Worm (Caenorhabditis elegans): ENCODE results near the gene F42C5.6.

Gene F42C5.6

ce11 chrIV:7316613-7317153 lies 7.8 kb upstream of the F42C5.6 start, which contains the start of gene F42C5.9 (continued):
- peak; percentile 95 for TF ChIP-seq pbrm-1 (GFP tag; IDR thresholded peaks at IDR 0.05)
- TF ChIP-seq dpl-1 (GFP tag; optimal IDR thresholded peaks at IDR 0.05) = no peak
- TF ChIP-seq sdz-38 (tag; optimal IDR thresholded peaks at IDR 0.05) = no peak
- TF ChIP-seq ceh-27 (GFP tag; optimal IDR thresholded peaks at IDR 0.05) = no peak
- no peak for TF ChIP-seq F52B5.7 (tag; optimal IDR thresholded peaks at IDR 0.05)
- TF ChIP-seq aptf-3 (GFP tag; IDR thresholded peaks at IDR 0.05) = no peak
- TF ChIP-seq ztf-18 (tag; optimal IDR thresholded peaks at IDR 0.05) = peak; percentile 56
- no peak; the same call in 1 of the 2 replicates for TF ChIP-seq hsf-1 (GFP tag; IDR thresholded peaks at IDR 0.05)
- TF ChIP-seq snpc-4 (GFP tag; optimal IDR thresholded peaks at IDR 0.05) = peak; percentile 96
- peak; percentile 96 to 98 (median 98) for TF ChIP-seq snpc-4 (tag; optimal IDR thresholded peaks at IDR 0.05)
- TF ChIP-seq madf-8 (GFP tag; conservative IDR thresholded peaks at IDR 0.05) = peak; percentile 98
- TF ChIP-seq madf-10 (tag; optimal IDR thresholded peaks at IDR 0.05) = no peak
- peak; percentile 17 for TF ChIP-seq die-1 (tag; optimal IDR thresholded peaks at IDR 0.05)
- TF ChIP-seq nhr-179 (tag; optimal IDR thresholded peaks at IDR 0.05) = no peak
- TF ChIP-seq Y53F4B.3 (GFP tag; IDR thresholded peaks at IDR 0.05) = peak; percentile 50; the same call in 1 of the 2 replicates
- no peak for TF ChIP-seq fkh-3 (tag; optimal IDR thresholded peaks at IDR 0.05)
- TF ChIP-seq Y95B8A.8 (GFP tag; IDR thresholded peaks at IDR 0.05) = no peak
- peak; percentile 8 for TF ChIP-seq repo-1 (tag; optimal IDR thresholded peaks at IDR 0.05)
- no peak for TF ChIP-seq dpff-1 (tag; optimal IDR thresholded peaks at IDR 0.05)
- TF ChIP-seq F23B12.7 (tag; optimal IDR thresholded peaks at IDR 0.05; ENCODE audit: insufficient read depth) = peak; percentile 81
- peak; percentile 35 for TF ChIP-seq efl-1 (GFP tag; optimal IDR thresholded peaks at IDR 0.05)
- TF ChIP-seq Y53G8AR.9 (GFP tag; conservative IDR thresholded peaks at IDR 0.05) = no peak
- no peak for TF ChIP-seq akir-1 (GFP tag; optimal IDR thresholded peaks at IDR 0.05)
- TF ChIP-seq tlf-1 (GFP tag; optimal IDR thresholded peaks at IDR 0.05) = peak; percentile 43
- no peak for TF ChIP-seq gei-17 (GFP tag; optimal IDR thresholded peaks at IDR 0.05)
- TF ChIP-seq madf-3 (GFP tag; IDR thresholded peaks at IDR 0.05) = no peak
- TF ChIP-seq ztf-6 (GFP tag; IDR thresholded peaks at IDR 0.05) = no peak
- TF ChIP-seq ccch-3 (GFP tag; optimal IDR thresholded peaks at IDR 0.05) = no peak
- TF ChIP-seq snpc-1.1 (tag; optimal IDR thresholded peaks at IDR 0.05; ENCODE audit: insufficient read depth) = peak; percentile 98
- TF ChIP-seq hmg-20 (GFP tag; IDR thresholded peaks at IDR 0.05) = no peak
- TF ChIP-seq ceh-100 (GFP tag; IDR thresholded peaks at IDR 0.05) = no peak; the same call in 1 of the 2 replicates
- no peak for TF ChIP-seq egl-18 (GFP tag; IDR thresholded peaks at IDR 0.05)
- no peak for TF ChIP-seq tbx-9 (tag; optimal IDR thresholded peaks at IDR 0.05; ENCODE audit: borderline replicate concordance)
- no peak for TF ChIP-seq unc-62 (GFP tag; optimal IDR thresholded peaks at IDR 0.05)
- TF ChIP-seq lsy-27 (tag; optimal IDR thresholded peaks at IDR 0.05; ENCODE audit: borderline replicate concordance, insufficient read depth) = peak; percentile 58
- TF ChIP-seq rec-8 (tag; optimal IDR thresholded peaks at IDR 0.05) = peak in 1 of 2 experiments; percentile 41
- peak; percentile 66; the same call in 1 of the 2 replicates for TF ChIP-seq nfyb-1 (GFP tag; IDR thresholded peaks at IDR 0.05)
- TF ChIP-seq mel-28 (tag; optimal IDR thresholded peaks at IDR 0.05; ENCODE audit: borderline replicate concordance) = no peak
- TF ChIP-seq zfh-2 (GFP tag; conservative IDR thresholded peaks at IDR 0.05) = no peak
- TF ChIP-seq pha-4 (tag; optimal IDR thresholded peaks at IDR 0.05) = no peak
